Fruit fly (Drosophila melanogaster) S2 (cell line): ENCODE results near the gene CG13403.

Source experiments
- CG8478 ChIP-seq: fragments of >200 bp; optimal IDR thresholded peaks from 2 replicates; lab custom pipeline; 2018
- CTCF ChIP-seq, 2 experiments: fragments of >200 bp; optimal IDR thresholded peaks; 2 replicates each; lab custom pipeline; 2018

DNA sequence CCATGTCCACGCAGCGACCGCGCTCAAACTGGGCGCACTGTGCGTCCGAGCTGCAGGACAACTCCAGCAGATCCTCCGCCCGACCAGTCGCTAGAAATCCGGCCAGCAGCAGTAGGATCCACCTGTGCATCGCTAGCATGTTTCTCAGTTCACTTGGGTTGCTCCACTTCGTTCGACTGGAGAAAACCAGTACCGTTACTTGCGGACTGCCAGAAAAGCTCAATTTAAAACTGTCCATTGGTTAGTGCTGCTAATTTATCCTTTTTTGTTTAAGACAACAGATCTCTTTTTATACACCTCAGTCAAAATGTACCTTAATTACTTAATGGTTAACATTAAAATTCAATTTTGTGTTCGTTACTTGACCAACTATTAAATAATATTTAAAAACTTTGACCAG lies 33.8 kb upstream of the CG13403 start, which contains the start of gene CG11674:
- TF ChIP-seq CG8478 (lab: Kevin White, UChicago) (no peak), CTCF (optimal IDR thresholded peaks at IDR 0.05; lab: Kevin White, UChicago) (no peak)
